Worm (Caenorhabditis elegans) whole organism, L4 larva: Measurements from ENCODE around the gene F26G1.9.
A peak's percentile ranks its signal among the peaks of the same experiment; 100 is the strongest.

Source experiments
- F44E2.7 ChIP-seq: fragments of 200-800 bp; sonication (Bioruptor generic); IDR thresholded peaks from 2 replicates; pipeline ENCODE4 v2.1.2; 2022; ENCODE audit warnings: missing genetic modification characterization, missing compliant biosample characterization
- R02D3.7 ChIP-seq: fragments of 150-350 bp; sonication (generic microtip); optimal IDR thresholded peaks from 3 replicates; lab custom pipeline; 2014; ENCODE audit warnings: missing biosample characterization, missing genetic modification characterization
- T26A8.4 ChIP-seq: fragments of 200-800 bp; sonication (Bioruptor generic); IDR thresholded peaks from 2 replicates; pipeline ENCODE4 v1.3.6; 2022; ENCODE audit warnings: missing genetic modification characterization, missing compliant biosample characterization
- Y5F2A.4 ChIP-seq: fragments of 200-800 bp; sonication (Bioruptor generic); optimal IDR thresholded peaks from 2 replicates; lab custom pipeline; 2018; ENCODE audit warnings: mild to moderate bottlenecking, missing genetic modification characterization, missing compliant biosample characterization
- Y75B8A.6 ChIP-seq: fragments of 200-800 bp; sonication (Bioruptor generic); IDR thresholded peaks from 2 replicates; pipeline ENCODE4 v1.3.6; 2022; ENCODE audit warnings: missing genetic modification reagents, missing genetic modification characterization, missing compliant biosample characterization
- ZK546.5 ChIP-seq, 2 experiments: sonication (generic microtip); optimal IDR thresholded peaks; 2 replicates each; lab custom pipeline; 2017; ENCODE audit warnings: missing biosample characterization in 2 of 2, missing genetic modification characterization in 2 of 2
- aha-1 ChIP-seq: fragments of 150-350 bp; peaks from one replicate; lab custom pipeline; 2014; ENCODE audit warnings: missing biosample characterization, missing genetic modification characterization
- ama-1 ChIP-seq: fragments of 150-350 bp; optimal IDR thresholded peaks from 2 replicates; lab custom pipeline; 2014; ENCODE audit warnings: inconsistent platforms, mixed read lengths
- attf-4 ChIP-seq: sonication (generic microtip); optimal IDR thresholded peaks from 3 replicates; lab custom pipeline; 2017; ENCODE audit warnings: missing biosample characterization, missing genetic modification characterization
- ceh-28 ChIP-seq: fragments of 150-350 bp; optimal IDR thresholded peaks from 2 replicates; lab custom pipeline; 2014; ENCODE audit warnings: missing biosample characterization, missing genetic modification reagents, missing genetic modification characterization
- ceh-32 ChIP-seq: sonication (generic microtip); optimal IDR thresholded peaks from 2 replicates; lab custom pipeline; 2016; ENCODE audit warnings: mild to moderate bottlenecking, missing genetic modification characterization, missing compliant biosample characterization; ENCODE audit not compliant: poor library complexity
- ceh-44 ChIP-seq: fragments of 200-800 bp; sonication (Bioruptor generic); IDR thresholded peaks from 2 replicates; pipeline ENCODE4 v1.3.6; 2022; ENCODE audit warnings: missing genetic modification reagents, missing genetic modification characterization, missing compliant biosample characterization
- ceh-82 ChIP-seq: sonication (generic microtip); optimal IDR thresholded peaks from 2 replicates; lab custom pipeline; 2017; ENCODE audit warnings: missing biosample characterization, missing genetic modification characterization
- daf-12 ChIP-seq: fragments of 150-350 bp; optimal IDR thresholded peaks from 2 replicates; lab custom pipeline; 2014; ENCODE audit warnings: missing biosample characterization, missing genetic modification reagents, missing genetic modification characterization
- daf-19 ChIP-seq: fragments of 200-800 bp; sonication (Bioruptor generic); conservative IDR thresholded peaks from 2 replicates; pipeline ENCODE4 v1.3.6; 2022; ENCODE audit warnings: missing genetic modification characterization, missing compliant biosample characterization
- dmd-6 ChIP-seq: fragments of 200-800 bp; sonication (Bioruptor generic); IDR thresholded peaks from 2 replicates; pipeline ENCODE4 v1.3.6; 2022; ENCODE audit warnings: missing genetic modification reagents, missing genetic modification characterization, missing compliant biosample characterization
- dmd-9 ChIP-seq: fragments of 200-800 bp; sonication (Bioruptor generic); IDR thresholded peaks from 2 replicates; pipeline ENCODE4 v1.3.6; 2022; ENCODE audit warnings: missing genetic modification reagents, missing genetic modification characterization, missing compliant biosample characterization
- dpl-1 ChIP-seq: fragments of 150-350 bp; optimal IDR thresholded peaks from 2 replicates; lab custom pipeline; 2014; ENCODE audit warnings: missing biosample characterization, missing genetic modification reagents, missing genetic modification characterization
- duxl-1 ChIP-seq: sonication (generic microtip); optimal IDR thresholded peaks from 2 replicates; lab custom pipeline; 2016; ENCODE audit warnings: mild to moderate bottlenecking, missing genetic modification characterization, moderate library complexity, missing compliant biosample characterization; ENCODE audit not compliant: poor library complexity
- fkh-10 ChIP-seq: fragments of 150-350 bp; optimal IDR thresholded peaks from 2 replicates; lab custom pipeline; 2014; ENCODE audit warnings: missing biosample characterization, missing genetic modification reagents, missing genetic modification characterization
- hlh-30 ChIP-seq: sonication (generic microtip); optimal IDR thresholded peaks from 2 replicates; lab custom pipeline; 2017; ENCODE audit warnings: antibody characterized with exemption, mild to moderate bottlenecking, missing genetic modification characterization, missing compliant biosample characterization; ENCODE audit not compliant: insufficient read depth
- hmg-1.1 ChIP-seq: fragments of 200-800 bp; sonication (Bioruptor generic); IDR thresholded peaks from 2 replicates; pipeline ENCODE4 v1.3.6; 2022; ENCODE audit warnings: missing genetic modification reagents, missing genetic modification characterization, missing compliant biosample characterization
- lin-39 ChIP-seq: fragments of 150-350 bp; optimal IDR thresholded peaks from 2 replicates; lab custom pipeline; 2014; ENCODE audit warnings: missing biosample characterization, missing genetic modification reagents, missing genetic modification characterization
- madf-9 ChIP-seq: fragments of 200-800 bp; sonication (Bioruptor generic); conservative IDR thresholded peaks from 2 replicates; pipeline ENCODE4 v1.3.6; 2022; ENCODE audit warnings: missing genetic modification reagents, missing genetic modification characterization, missing compliant biosample characterization
- mdl-1 ChIP-seq, 2 experiments: fragments of 150-350 bp in 1 of 2; sonication (generic microtip) in 1 of 2; optimal IDR thresholded peaks; 2 replicates each; lab custom pipeline; 2014 to 2017; ENCODE audit warnings: missing biosample characterization in 2 of 2, missing genetic modification characterization in 2 of 2
- mdt-29 ChIP-seq: fragments of 200-800 bp; sonication (Bioruptor generic); IDR thresholded peaks from 2 replicates; pipeline ENCODE4 v1.3.6; 2022; ENCODE audit warnings: missing genetic modification reagents, missing genetic modification characterization, missing compliant biosample characterization
- mes-2 ChIP-seq: sonication (generic microtip); optimal IDR thresholded peaks from 2 replicates; lab custom pipeline; 2016; ENCODE audit warnings: missing genotype, mild to moderate bottlenecking, missing genetic modification characterization, missing compliant biosample characterization; ENCODE audit not compliant: poor library complexity, severe bottlenecking
- mxl-2 ChIP-seq: fragments of 200-800 bp; sonication (Bioruptor generic); conservative IDR thresholded peaks from 2 replicates; pipeline ENCODE4 v1.3.6; 2022; ENCODE audit warnings: missing genetic modification reagents, missing genetic modification characterization, missing compliant biosample characterization
- mxl-3 ChIP-seq: fragments of 200-800 bp; sonication (Bioruptor generic); optimal IDR thresholded peaks from 2 replicates; lab custom pipeline; 2018; ENCODE audit warnings: mild to moderate bottlenecking, missing genetic modification characterization, missing compliant biosample characterization
- nhr-10 ChIP-seq: fragments of 150-350 bp; optimal IDR thresholded peaks from 2 replicates; lab custom pipeline; 2014; ENCODE audit warnings: missing biosample characterization, missing genetic modification characterization
- nhr-102 ChIP-seq: sonication (generic microtip); optimal IDR thresholded peaks from 2 replicates; lab custom pipeline; 2016; ENCODE audit warnings: mild to moderate bottlenecking, missing genetic modification characterization, moderate library complexity, missing compliant biosample characterization
- nhr-237 ChIP-seq: sonication (generic microtip); optimal IDR thresholded peaks from 2 replicates; lab custom pipeline; 2017; ENCODE audit warnings: missing biosample characterization, missing genetic modification characterization
- nhr-28 ChIP-seq: fragments of 150-350 bp; optimal IDR thresholded peaks from 2 replicates; lab custom pipeline; 2014; ENCODE audit warnings: missing biosample characterization, missing genetic modification characterization
- nhr-42 ChIP-seq: fragments of 200-800 bp; sonication (Bioruptor generic); IDR thresholded peaks from 2 replicates; pipeline ENCODE4 v1.3.6; 2022; ENCODE audit warnings: missing genetic modification characterization, missing compliant biosample characterization
- nhr-48 ChIP-seq: sonication (generic microtip); optimal IDR thresholded peaks from 2 replicates; lab custom pipeline; 2016; ENCODE audit warnings: mild to moderate bottlenecking, missing genetic modification characterization, missing compliant biosample characterization
- nhr-6 ChIP-seq: fragments of 150-350 bp; optimal IDR thresholded peaks from 2 replicates; lab custom pipeline; 2014; ENCODE audit warnings: missing biosample characterization, missing genetic modification characterization
- nhr-76 ChIP-seq: fragments of 150-350 bp; optimal IDR thresholded peaks from 2 replicates; lab custom pipeline; 2014; ENCODE audit warnings: missing biosample characterization, missing genetic modification characterization
- pha-4 ChIP-seq, 2 experiments: fragments of 150-350 bp in 1 of 2; fragments of 200-800 bp in 1 of 2; sonication (Bioruptor generic) in 1 of 2; IDR thresholded peaks in 1 of 2; optimal IDR thresholded peaks in 1 of 2; 2 replicates each; pipeline versions ENCODE4 v1.3.6 to Lab custom; 2014 to 2022; ENCODE audit warnings: missing genetic modification characterization in 2 of 2, missing genetic modification reagents in 2 of 2, missing biosample characterization in 1 of 2, missing compliant biosample characterization in 1 of 2
- php-3 ChIP-seq: fragments of 200-800 bp; sonication (Bioruptor generic); IDR thresholded peaks from 2 replicates; pipeline ENCODE4 v1.3.6; 2022; ENCODE audit warnings: missing genetic modification reagents, missing genetic modification characterization, missing compliant biosample characterization
- rbr-2 ChIP-seq: sonication (generic microtip); optimal IDR thresholded peaks from 2 replicates; lab custom pipeline; 2016; ENCODE audit warnings: missing genotype, missing genetic modification characterization, missing compliant biosample characterization
- saeg-2 ChIP-seq: fragments of 200-800 bp; sonication (Bioruptor generic); IDR thresholded peaks from 2 replicates; pipeline ENCODE4 v1.3.6; 2022; ENCODE audit warnings: missing genetic modification reagents, missing genetic modification characterization, missing compliant biosample characterization
- set-16 ChIP-seq: fragments of 200-800 bp; sonication (Bioruptor generic); IDR thresholded peaks from 2 replicates; pipeline ENCODE4 v1.3.6; 2022; ENCODE audit warnings: missing genetic modification reagents, missing genetic modification characterization, missing compliant biosample characterization
- snpc-4 ChIP-seq: fragments of 150-350 bp; optimal IDR thresholded peaks from 2 replicates; lab custom pipeline; 2014; ENCODE audit warnings: missing biosample characterization, missing genetic modification characterization
- spr-1 ChIP-seq: sonication (generic microtip); optimal IDR thresholded peaks from 2 replicates; lab custom pipeline; 2016; ENCODE audit warnings: mild to moderate bottlenecking, missing genetic modification characterization, missing compliant biosample characterization
- unc-130 ChIP-seq: sonication (generic microtip); optimal IDR thresholded peaks from 2 replicates; lab custom pipeline; 2016; ENCODE audit warnings: missing genetic modification reagents, missing genetic modification characterization, missing compliant biosample characterization
- unc-62 ChIP-seq, 3 experiments: fragments of 150-350 bp in 1 of 3; sonication (generic microtip); optimal IDR thresholded peaks in 2 of 3; peaks in 1 of 3; 1 replicate in 1 of 3; 2 replicates in 2 of 3; lab custom pipeline; 2014 to 2017; ENCODE audit warnings: missing biosample characterization in 3 of 3, missing genetic modification characterization in 3 of 3, missing genetic modification reagents in 3 of 3, missing genotype in 1 of 3
- vab-7 ChIP-seq: fragments of 200-800 bp; sonication (Bioruptor generic); IDR thresholded peaks from 2 replicates; pipeline ENCODE4 v1.3.6; 2022; ENCODE audit warnings: missing genetic modification reagents, missing genetic modification characterization, missing compliant biosample characterization
- zag-1 ChIP-seq: fragments of 150-350 bp; optimal IDR thresholded peaks from 2 replicates; lab custom pipeline; 2014; ENCODE audit warnings: missing biosample characterization, missing genetic modification characterization
- ztf-7 ChIP-seq: fragments of 150-350 bp; optimal IDR thresholded peaks from 2 replicates; lab custom pipeline; 2014; ENCODE audit warnings: missing biosample characterization, missing genetic modification characterization

The F26G1.9 gene

DNA sequence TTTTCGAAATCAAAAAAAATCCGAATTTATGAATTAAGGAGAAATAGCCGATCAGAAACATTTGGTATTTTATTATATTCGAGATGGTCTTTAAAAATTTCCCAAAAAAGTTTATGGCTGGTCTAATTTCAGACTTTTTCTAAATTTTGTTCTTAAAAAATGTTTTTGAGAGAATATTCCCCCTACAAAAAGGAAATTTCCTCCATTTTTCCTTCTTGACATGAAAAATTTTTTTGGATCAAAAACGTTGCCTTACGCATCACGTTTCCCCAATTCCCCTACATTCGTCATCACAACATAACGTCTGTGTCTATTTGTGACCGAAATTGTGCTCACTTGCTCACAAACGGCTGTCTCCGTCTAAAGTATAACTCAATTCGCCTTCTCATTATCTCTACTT, 19.5 kb upstream of the F26G1.9 start:
- TF ChIP-seq rbr-2 (tag; lab: Kevin White, UChicago) = no peak
- peak; percentile 95 for TF ChIP-seq aha-1 (tag; lab: Kevin White, UChicago)
- TF ChIP-seq, all 104 proteins: peak for 1

DNA sequence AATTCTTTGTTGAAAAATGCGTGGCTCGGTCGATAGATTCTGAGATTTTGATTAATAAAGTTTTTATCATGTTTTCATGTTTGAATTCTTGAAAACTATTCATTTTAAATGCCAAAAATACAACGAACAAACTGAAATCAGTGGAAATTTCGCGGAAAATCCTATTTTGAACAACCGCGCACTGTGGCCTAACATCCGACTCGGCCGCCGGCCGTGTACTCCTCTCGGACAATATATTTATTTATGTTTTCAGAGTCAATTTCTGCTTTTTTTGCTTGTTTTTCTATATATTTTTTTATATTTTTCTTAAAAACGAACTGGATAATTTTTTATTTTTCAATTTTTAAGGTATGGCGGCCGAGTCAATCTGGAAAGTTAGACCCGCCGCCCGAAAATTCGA, 17.5 kb upstream of the F26G1.9 start, which contains the start of gene F26G1.1:
F26G1.1 (plus strand) TSS at position 347 of the 400 bp plus-strand sequence.
- TF ChIP-seq rbr-2 (tag; lab: Kevin White, UChicago) (peak; percentile 6), duxl-1 (tag; lab: Kevin White, UChicago) (peak; percentile 42), mdt-29 (no peak), vab-7 (GFP tag; lab: Robert Waterston, UW) (0 out of 2 replicates have a peak, but pooled peaks have one; percentile 9), attf-4 (tag; lab: Kevin White, UChicago) (no peak), nhr-48 (tag; lab: Kevin White, UChicago) (no peak), set-16 (no peak), php-3 (GFP tag; lab: Robert Waterston, UW) (no peak), nhr-6 (tag; lab: Kevin White, UChicago) (peak; percentile 30), unc-130 (GFP tag; lab: Kevin White, UChicago) (peak; percentile 90), F44E2.7 (GFP tag; lab: Robert Waterston, UW) (no peak), nhr-28 (tag; lab: Kevin White, UChicago) (no peak), ama-1 (lab: Kevin White, UChicago) (no peak), mdl-1 (tag; optimal IDR thresholded peaks at IDR 0.05; lab: Kevin White, UChicago) (no peak), fkh-10 (GFP tag; lab: Kevin White, UChicago) (no peak), ceh-32 (tag; lab: Kevin White, UChicago) (no peak), dmd-6 (GFP tag; lab: Robert Waterston, UW) (peak; percentile 59), ztf-7 (no peak), T26A8.4 (no peak), mes-2 (tag; lab: Kevin White, UChicago) (peak; percentile 98), spr-1 (tag; lab: Kevin White, UChicago) (peak; percentile 63), madf-9 (GFP tag; lab: Robert Waterston, UW) (peak; percentile 76), hlh-30 (tag; lab: Kevin White, UChicago) (no peak), dpl-1 (GFP tag; lab: Kevin White, UChicago) (peak; percentile 92), daf-12 (tag; lab: Kevin White, UChicago) (no peak), pha-4 (GFP tag; IDR thresholded peaks at IDR 0.05; lab: Robert Waterston, UW) (no peak), pha-4 (tag; optimal IDR thresholded peaks at IDR 0.05; lab: Kevin White, UChicago) (no peak), mxl-2 (GFP tag; lab: Robert Waterston, UW) (no peak), zag-1 (tag; lab: Kevin White, UChicago) (no peak), Y5F2A.4 (no peak), saeg-2 (GFP tag; lab: Robert Waterston, UW) (no peak), nhr-76 (tag; lab: Kevin White, UChicago) (no peak), lin-39 (no peak), daf-19 (GFP tag; lab: Robert Waterston, UW) (no peak), ZK546.5 (tag; optimal IDR thresholded peaks at IDR 0.05; lab: Kevin White, UChicago) (no peak), snpc-4 (tag; lab: Kevin White, UChicago) (no peak), ceh-44 (GFP tag; lab: Robert Waterston, UW) (peak; percentile 48; the same call in 1 of the 2 replicates), R02D3.7 (tag; lab: Kevin White, UChicago) (no peak), ceh-28 (no peak), aha-1 (tag; lab: Kevin White, UChicago) (peak; percentile 38), nhr-237 (tag; lab: Kevin White, UChicago) (no peak), dmd-9 (peak; percentile 90), ceh-82 (tag; lab: Kevin White, UChicago) (no peak), nhr-42 (no peak), nhr-102 (peak; percentile 36), nhr-10 (tag; lab: Kevin White, UChicago) (no peak), mxl-3 (GFP tag; lab: Kevin White, UChicago) (no peak), hmg-1.1 (no peak), unc-62 (GFP tag; optimal IDR thresholded peaks at IDR 0.05 in 1 of 2; lab: Kevin White, UChicago) (no peak), unc-62 (tag; optimal IDR thresholded peaks at IDR 0.05; lab: Kevin White, UChicago) (no peak), Y75B8A.6 (GFP tag; lab: Robert Waterston, UW) (no peak)
